Worm (Caenorhabditis elegans) whole organism, L1 larva: ENCODE data around the gene F56D2.5.

Experiments used
- mep-1 ChIP-seq: fragments of 150-350 bp; optimal IDR thresholded peaks from 2 replicates; lab custom pipeline; 2014; ENCODE audit warnings: missing biosample characterization, missing genetic modification characterization
- nhr-237 ChIP-seq: fragments of 150-350 bp; optimal IDR thresholded peaks from 2 replicates; lab custom pipeline; 2014; ENCODE audit warnings: missing biosample characterization, missing genetic modification characterization

ce11 chrIII:5564799-5565198, 16.4 kb downstream of the F56D2.5 start, which contains the start of gene mlc-3:
- no peak for TF ChIP-seq nhr-237 (tag; lab: Kevin White, UChicago)
- no peak for TF ChIP-seq mep-1
